Worm (Caenorhabditis elegans) whole organism, L3 larva: Measurements from ENCODE around the gene Y38F1A.1.

Experiments
- R02D3.7 ChIP-seq: fragments of 150-350 bp; optimal IDR thresholded peaks from 2 replicates; lab custom pipeline; 2014; ENCODE audit warnings: missing biosample characterization, missing genetic modification characterization
- aly-2 ChIP-seq: fragments of 150-350 bp; optimal IDR thresholded peaks from 2 replicates; lab custom pipeline; 2014; ENCODE audit warnings: missing biosample characterization, missing genetic modification characterization
- ama-1 ChIP-seq: fragments of 150-350 bp; optimal IDR thresholded peaks from 2 replicates; lab custom pipeline; 2018
- ceh-16 ChIP-seq: sonication (generic microtip); optimal IDR thresholded peaks from 2 replicates; lab custom pipeline; 2017; ENCODE audit warnings: missing biosample characterization, missing genetic modification characterization
- ceh-28 ChIP-seq: fragments of 150-350 bp; optimal IDR thresholded peaks from 2 replicates; lab custom pipeline; 2014; ENCODE audit warnings: missing biosample characterization, missing genetic modification reagents, missing genetic modification characterization
- ceh-82 ChIP-seq: fragments of 150-350 bp; optimal IDR thresholded peaks from 2 replicates; lab custom pipeline; 2014; ENCODE audit warnings: missing biosample characterization, missing genetic modification characterization
- ceh-9 ChIP-seq: sonication (generic microtip); optimal IDR thresholded peaks from 2 replicates; lab custom pipeline; 2018; ENCODE audit warnings: missing biosample characterization, missing genetic modification characterization
- daf-12 ChIP-seq: fragments of 150-350 bp; optimal IDR thresholded peaks from 2 replicates; lab custom pipeline; 2014; ENCODE audit warnings: missing biosample characterization, missing genetic modification reagents, missing genetic modification characterization
- egl-27 ChIP-seq: sonication (generic microtip); optimal IDR thresholded peaks from 4 replicates; lab custom pipeline; 2017; ENCODE audit warnings: missing biosample characterization, missing genetic modification reagents, missing genetic modification characterization
- egl-5 ChIP-seq: fragments of 150-350 bp; optimal IDR thresholded peaks from 2 replicates; lab custom pipeline; 2017; ENCODE audit warnings: missing biosample characterization, missing genetic modification reagents, missing genetic modification characterization, inconsistent platforms
- elt-1 ChIP-seq: fragments of 150-350 bp; optimal IDR thresholded peaks from 2 replicates; lab custom pipeline; 2014; ENCODE audit warnings: missing biosample characterization, missing genetic modification characterization
- elt-2 ChIP-seq: sonication (generic microtip); optimal IDR thresholded peaks from 2 replicates; lab custom pipeline; 2016; ENCODE audit warnings: missing genetic modification reagents, mild to moderate bottlenecking, missing genetic modification characterization, missing compliant biosample characterization
- eor-1 ChIP-seq, 2 experiments: fragments of 150-350 bp; optimal IDR thresholded peaks; 2 replicates each; lab custom pipeline; 2014 to 2018; ENCODE audit warnings: missing biosample characterization in 2 of 2, missing genetic modification characterization in 2 of 2
- fkh-10 ChIP-seq: sonication (generic microtip); optimal IDR thresholded peaks from 2 replicates; lab custom pipeline; 2017; ENCODE audit warnings: missing biosample characterization, missing genetic modification reagents, missing genetic modification characterization
- fkh-2 ChIP-seq: fragments of 150-350 bp; optimal IDR thresholded peaks from 2 replicates; lab custom pipeline; 2014; ENCODE audit warnings: missing biosample characterization, missing genetic modification reagents, missing genetic modification characterization
- fos-1 ChIP-seq: fragments of 150-350 bp; optimal IDR thresholded peaks from 2 replicates; lab custom pipeline; 2014; ENCODE audit warnings: missing biosample characterization, missing genetic modification characterization
- hmg-11 ChIP-seq: sonication (generic microtip); optimal IDR thresholded peaks from 2 replicates; lab custom pipeline; 2016; ENCODE audit warnings: missing genetic modification characterization, missing compliant biosample characterization
- jun-1 ChIP-seq: fragments of 150-350 bp; optimal IDR thresholded peaks from 2 replicates; lab custom pipeline; 2014; ENCODE audit warnings: missing biosample characterization, missing genetic modification reagents, missing genetic modification characterization
- lin-15B ChIP-seq: fragments of 150-350 bp; optimal IDR thresholded peaks from 2 replicates; lab custom pipeline; 2014; ENCODE audit warnings: missing biosample characterization, missing genetic modification characterization
- mdl-1 ChIP-seq: fragments of 150-350 bp; optimal IDR thresholded peaks from 2 replicates; lab custom pipeline; 2014; ENCODE audit warnings: missing biosample characterization, missing genetic modification characterization
- mml-1 ChIP-seq: fragments of 150-350 bp; sonication (generic microtip); optimal IDR thresholded peaks from 3 replicates; lab custom pipeline; 2014; ENCODE audit warnings: missing biosample characterization, missing genetic modification characterization
- nfya-1 ChIP-seq: sonication (generic microtip); optimal IDR thresholded peaks from 2 replicates; lab custom pipeline; 2017; ENCODE audit warnings: missing genetic modification characterization, mild to moderate bottlenecking, missing compliant biosample characterization, antibody characterized with exemption, moderate library complexity; ENCODE audit not compliant: insufficient read depth
- nhr-11 ChIP-seq: fragments of 150-350 bp; optimal IDR thresholded peaks from 2 replicates; lab custom pipeline; 2014; ENCODE audit warnings: missing biosample characterization, missing genetic modification characterization
- nhr-12 ChIP-seq: fragments of 150-350 bp; optimal IDR thresholded peaks from 2 replicates; lab custom pipeline; 2014; ENCODE audit warnings: missing biosample characterization, missing genetic modification characterization
- nhr-23 ChIP-seq: fragments of 150-350 bp; optimal IDR thresholded peaks from 2 replicates; lab custom pipeline; 2014; ENCODE audit warnings: missing biosample characterization, missing genetic modification reagents, missing genetic modification characterization
- nhr-237 ChIP-seq: fragments of 150-350 bp; optimal IDR thresholded peaks from 2 replicates; lab custom pipeline; 2014; ENCODE audit warnings: missing biosample characterization, missing genetic modification characterization
- nhr-28 ChIP-seq: fragments of 150-350 bp; optimal IDR thresholded peaks from 2 replicates; lab custom pipeline; 2014; ENCODE audit warnings: missing biosample characterization, missing genetic modification characterization
- nhr-67 ChIP-seq: fragments of 150-350 bp; optimal IDR thresholded peaks from 2 replicates; lab custom pipeline; 2014; ENCODE audit warnings: missing biosample characterization, missing genetic modification characterization
- nhr-76 ChIP-seq: fragments of 150-350 bp; sonication (generic microtip); optimal IDR thresholded peaks from 5 replicates; lab custom pipeline; 2014; ENCODE audit warnings: missing biosample characterization, missing genetic modification characterization
- pha-4 ChIP-seq: fragments of 150-350 bp; optimal IDR thresholded peaks from 2 replicates; lab custom pipeline; 2014; ENCODE audit warnings: missing biosample characterization, missing genetic modification reagents, missing genetic modification characterization
- pqm-1 ChIP-seq: fragments of 150-350 bp; optimal IDR thresholded peaks from 2 replicates; lab custom pipeline; 2017; ENCODE audit warnings: missing biosample characterization, missing genetic modification characterization, inconsistent platforms
- sea-2 ChIP-seq: fragments of 150-350 bp; sonication (generic microtip); optimal IDR thresholded peaks from 4 replicates; lab custom pipeline; 2014; ENCODE audit warnings: missing biosample characterization, missing genetic modification reagents, missing genetic modification characterization
- snpc-4 ChIP-seq: fragments of 150-350 bp; optimal IDR thresholded peaks from 2 replicates; lab custom pipeline; 2014; ENCODE audit warnings: missing biosample characterization, missing genetic modification characterization
- tbx-2 ChIP-seq: sonication (generic microtip); optimal IDR thresholded peaks from 2 replicates; lab custom pipeline; 2016; ENCODE audit warnings: mild to moderate bottlenecking, missing genetic modification characterization, missing compliant biosample characterization
- zag-1 ChIP-seq: fragments of 150-350 bp; optimal IDR thresholded peaks from 2 replicates; lab custom pipeline; 2014; ENCODE audit warnings: missing biosample characterization, missing genetic modification characterization
- ztf-11 ChIP-seq: fragments of 150-350 bp; optimal IDR thresholded peaks from 2 replicates; lab custom pipeline; 2014; ENCODE audit warnings: missing biosample characterization, missing genetic modification characterization
- ztf-4 ChIP-seq: fragments of 150-350 bp; optimal IDR thresholded peaks from 2 replicates; lab custom pipeline; 2014; ENCODE audit warnings: missing biosample characterization, missing genetic modification characterization

Y38F1A.1 gene

ce11 chrII:12931456-12931923 is 23.1 kb downstream of the Y38F1A.1 start, which contains the start of gene dct-18:
TSS of gene dct-18 (plus strand) at chrII:12931873.
- TF ChIP-seq nhr-11 (tag; lab: Kevin White, UChicago) (no peak), elt-2 (peak; percentile 95), pha-4 (peak; percentile 24), pqm-1 (peak; percentile 77)
- TF ChIP-seq, all 47 proteins: peak for 3

- TF ChIP-seq sea-2 (GFP tag; lab: Kevin White, UChicago) (no peak), elt-2 (peak; percentile 69), pqm-1 (peak; percentile 22)
These were observed 24.4 kb downstream of the Y38F1A.1 start for ce11 chrII:12930138-12930537.

- no peak for TF ChIP-seq daf-12
- no peak for TF ChIP-seq R02D3.7
- no peak for TF ChIP-seq nhr-23 (tag; lab: Kevin White, UChicago)
- TF ChIP-seq elt-1 (tag; lab: Kevin White, UChicago), result no peak
- TF ChIP-seq ama-1 (lab: Kevin White, UChicago), result no peak
- no peak for TF ChIP-seq ztf-4
- TF ChIP-seq ceh-9 (tag; lab: Kevin White, UChicago), result no peak
- TF ChIP-seq nhr-12 (tag; lab: Kevin White, UChicago), result no peak
- TF ChIP-seq ceh-16 (tag; lab: Kevin White, UChicago), result no peak
- no peak for TF ChIP-seq nfya-1 (tag; lab: Kevin White, UChicago)
- no peak for TF ChIP-seq nhr-76 (tag; lab: Kevin White, UChicago)
- no peak for TF ChIP-seq fos-1
- no peak for TF ChIP-seq egl-5 (tag; lab: Kevin White, UChicago)
- no peak for TF ChIP-seq jun-1 (tag; lab: Kevin White, UChicago)
- no peak for TF ChIP-seq ceh-82
- TF ChIP-seq mdl-1 (tag; lab: Kevin White, UChicago), result no peak
- no peak for TF ChIP-seq nhr-11 (tag; lab: Kevin White, UChicago)
- no peak for TF ChIP-seq nhr-67
- TF ChIP-seq ztf-11, result no peak
These were observed 26.3 kb downstream of the Y38F1A.1 start, which contains the start of gene F58G1.3 for ce11 chrII:12928241-12928640. TSS of gene F58G1.3 (minus strand) at chrII:12928341.

- TF ChIP-seq hmg-11 (tag; lab: Kevin White, UChicago) (no peak), aly-2 (no peak), nhr-67 (no peak), egl-27 (tag; lab: Kevin White, UChicago) (no peak), tbx-2 (no peak), fkh-10 (GFP tag; lab: Kevin White, UChicago) (no peak), daf-12 (no peak), ztf-11 (no peak), mdl-1 (tag; lab: Kevin White, UChicago) (no peak), mml-1 (no peak), nhr-237 (tag; lab: Kevin White, UChicago) (no peak), jun-1 (tag; lab: Kevin White, UChicago) (no peak), elt-1 (tag; lab: Kevin White, UChicago) (no peak), ceh-82 (no peak), ceh-28 (tag; lab: Kevin White, UChicago) (no peak), R02D3.7 (no peak), nhr-12 (tag; lab: Kevin White, UChicago) (no peak), nfya-1 (tag; lab: Kevin White, UChicago) (no peak), nhr-28 (tag; lab: Kevin White, UChicago) (no peak), pqm-1 (no peak)
These were observed 29.0 kb downstream of the Y38F1A.1 start, which contains the start of gene F58G1.8 for ce11 chrII:12925551-12925950. TSS of gene F58G1.8 (minus strand) at chrII:12925651.

ce11 chrII:12923225-12923624 is 31.3 kb downstream of the Y38F1A.1 start:
- TF ChIP-seq nhr-11 (tag; lab: Kevin White, UChicago), result no peak
- no peak for TF ChIP-seq eor-1 (tag; optimal IDR thresholded peaks at IDR 0.05; lab: Kevin White, UChicago)
- no peak for TF ChIP-seq ceh-82
- TF ChIP-seq ztf-11, result no peak
- no peak for TF ChIP-seq hmg-11 (tag; lab: Kevin White, UChicago)
- TF ChIP-seq fkh-2 (tag; lab: Kevin White, UChicago), result no peak
- no peak for TF ChIP-seq snpc-4
- TF ChIP-seq zag-1 (tag; lab: Kevin White, UChicago), result no peak
- no peak for TF ChIP-seq lin-15B
